Fruit fly (Drosophila melanogaster) whole organism, embryonic: ENCODE measurements around the gene CG6236.

Source experiments
- Awh ChIP-seq: fragments of 200-800 bp; sonication (Bioruptor generic); IDR thresholded peaks from 2 replicates; pipeline ENCODE4, ENCODE4 v1.3.6; 2022; ENCODE audit warnings: missing biosample characterization, missing genetic modification characterization
- BEAF-32 ChIP-seq: fragments of 200-800 bp; sonication (Bioruptor generic); optimal IDR thresholded peaks from 3 replicates; lab custom pipeline; 2017; ENCODE audit warnings: missing biosample characterization, missing genetic modification characterization, mild to moderate bottlenecking, moderate library complexity, missing genetic modification reagents
- CG10321 ChIP-seq: fragments of 200-800 bp; sonication (Bioruptor generic); IDR thresholded peaks from 2 replicates; pipeline ENCODE4 v1.3.6; 2022; ENCODE audit warnings: missing biosample characterization, missing genetic modification characterization
- CG12659 ChIP-seq: fragments of 200-800 bp; sonication (Bioruptor generic); optimal IDR thresholded peaks from 3 replicates; lab custom pipeline; 2017; ENCODE audit warnings: mild to moderate bottlenecking, missing biosample characterization, missing genetic modification reagents, missing genetic modification characterization
- CG13123 ChIP-seq: fragments of 200-800 bp; sonication (Bioruptor generic); optimal IDR thresholded peaks from 2 replicates; lab custom pipeline; 2016; ENCODE audit warnings: missing biosample characterization, missing genetic modification characterization
- CG13624 ChIP-seq: fragments of 200-800 bp; sonication (Bioruptor generic); optimal IDR thresholded peaks from 2 replicates; lab custom pipeline; 2016; ENCODE audit warnings: missing biosample characterization, missing genetic modification characterization
- CG14441 ChIP-seq: fragments of 200-800 bp; sonication (Bioruptor generic); IDR thresholded peaks from 2 replicates; pipeline ENCODE4 v1.3.6; 2022; ENCODE audit warnings: missing biosample characterization, missing genetic modification characterization
- CG14710 ChIP-seq: fragments of 200-800 bp; sonication (Bioruptor generic); optimal IDR thresholded peaks from 3 replicates; lab custom pipeline; 2019; ENCODE audit warnings: missing biosample characterization, mild to moderate bottlenecking, missing genetic modification characterization, moderate library complexity
- CG14860 ChIP-seq: fragments of 200-800 bp; sonication (Bioruptor generic); IDR thresholded peaks from 3 replicates; pipeline ENCODE4 v1.3.6; 2022; ENCODE audit warnings: missing biosample characterization, missing genetic modification characterization; ENCODE audit not compliant: partially characterized antibody
- CG15073 ChIP-seq: fragments of 200-800 bp; sonication (Bioruptor generic); optimal IDR thresholded peaks from 2 replicates; lab custom pipeline; 2016; ENCODE audit warnings: missing biosample characterization, missing genetic modification characterization
- CG15479 ChIP-seq: fragments of 200-800 bp; sonication (Bioruptor generic); optimal IDR thresholded peaks from 3 replicates; lab custom pipeline; 2019; ENCODE audit warnings: missing biosample characterization, mild to moderate bottlenecking, missing genetic modification characterization, moderate library complexity
- CG1603 ChIP-seq: fragments of 200-800 bp; sonication (Bioruptor generic); optimal IDR thresholded peaks from 2 replicates; lab custom pipeline; 2019; ENCODE audit warnings: missing biosample characterization, mild to moderate bottlenecking, missing genetic modification characterization, moderate library complexity
- CG16863 ChIP-seq: fragments of 200-800 bp; sonication (Bioruptor generic); optimal IDR thresholded peaks from 3 replicates; lab custom pipeline; 2016; ENCODE audit warnings: missing biosample characterization, missing genetic modification characterization
- CG18619 ChIP-seq: fragments of 200-800 bp; sonication (Bioruptor generic); optimal IDR thresholded peaks from 3 replicates; lab custom pipeline; 2017; ENCODE audit warnings: missing biosample characterization, mild to moderate bottlenecking, missing genetic modification characterization
- CG2120 ChIP-seq: fragments of 200-800 bp; sonication (Bioruptor generic); optimal IDR thresholded peaks from 3 replicates; lab custom pipeline; 2016; ENCODE audit warnings: missing biosample characterization, missing genetic modification characterization
- CG2129 ChIP-seq: fragments of 200-800 bp; sonication (Bioruptor generic); IDR thresholded peaks from 2 replicates; pipeline ENCODE4 v1.3.6; 2022; ENCODE audit warnings: missing biosample characterization, missing genetic modification characterization; ENCODE audit not compliant: partially characterized antibody
- CG3065 ChIP-seq: fragments of 200-800 bp; sonication (Bioruptor generic); optimal IDR thresholded peaks from 2 replicates; lab custom pipeline; 2016; ENCODE audit warnings: missing biosample characterization, missing genetic modification characterization
- CG34376 ChIP-seq: fragments of 200-800 bp; sonication (Bioruptor generic); optimal IDR thresholded peaks from 2 replicates; lab custom pipeline; 2018; ENCODE audit warnings: missing biosample characterization, mild to moderate bottlenecking, missing genetic modification characterization
- CG6254 ChIP-seq: fragments of 200-800 bp; sonication (Bioruptor generic); optimal IDR thresholded peaks from 3 replicates; lab custom pipeline; 2017; ENCODE audit warnings: mild to moderate bottlenecking, missing biosample characterization, missing genetic modification reagents, missing genetic modification characterization
- CG6689 ChIP-seq: fragments of 200-800 bp; sonication (Bioruptor generic); IDR thresholded peaks from 2 replicates; pipeline ENCODE4 v1.3.6; 2022; ENCODE audit warnings: missing biosample characterization, missing genetic modification characterization
- CG6854 ChIP-seq: fragments of 200-800 bp; sonication (Bioruptor generic); optimal IDR thresholded peaks from 3 replicates; lab custom pipeline; 2017; ENCODE audit warnings: missing biosample characterization, mild to moderate bottlenecking, missing genetic modification characterization
- CG7357 ChIP-seq: fragments of 200-800 bp; sonication (Bioruptor generic); IDR thresholded peaks from 3 replicates; pipeline ENCODE4 v1.3.6; 2022; ENCODE audit warnings: missing biosample characterization, missing genetic modification characterization
- CG7556 ChIP-seq: fragments of 200-800 bp; sonication (Bioruptor generic); optimal IDR thresholded peaks from 2 replicates; lab custom pipeline; 2017; ENCODE audit warnings: missing biosample characterization, mild to moderate bottlenecking, missing genetic modification characterization
- Doc3 ChIP-seq: fragments of 200-800 bp; sonication (Bioruptor generic); IDR thresholded peaks from 3 replicates; pipeline ENCODE4 v1.3.6; 2022; ENCODE audit warnings: missing biosample characterization, missing genetic modification characterization; ENCODE audit not compliant: partially characterized antibody
- Dp ChIP-seq: fragments of 200-800 bp; sonication (Bioruptor generic); optimal IDR thresholded peaks from 2 replicates; lab custom pipeline; 2018; ENCODE audit warnings: missing biosample characterization, mild to moderate bottlenecking, missing genetic modification characterization, moderate library complexity
- Dref ChIP-seq: fragments of 200-800 bp; sonication (Bioruptor generic); IDR thresholded peaks from 2 replicates; pipeline ENCODE4 v1.3.6; 2022; ENCODE audit warnings: missing biosample characterization, missing genetic modification characterization
- E2f2 ChIP-seq: fragments of 200-800 bp; sonication (Bioruptor generic); IDR thresholded peaks from 2 replicates; pipeline ENCODE4 v1.3.6; 2022; ENCODE audit warnings: missing biosample characterization, missing genetic modification characterization
- HmgZ ChIP-seq: fragments of 200-800 bp; sonication (Bioruptor generic); optimal IDR thresholded peaks from 2 replicates; lab custom pipeline; 2018; ENCODE audit warnings: missing biosample characterization, mild to moderate bottlenecking, missing genetic modification characterization
- MBD-R2 ChIP-seq: fragments of 200-800 bp; sonication (Bioruptor generic); IDR thresholded peaks from 2 replicates; pipeline ENCODE4 v1.3.6; 2022; ENCODE audit warnings: missing biosample characterization, missing genetic modification characterization
- MESR4 ChIP-seq: fragments of 200-800 bp; sonication (Bioruptor generic); optimal IDR thresholded peaks from 2 replicates; lab custom pipeline; 2018; ENCODE audit warnings: missing biosample characterization, mild to moderate bottlenecking, missing genetic modification characterization, moderate library complexity
- Neu2 ChIP-seq: fragments of 200-800 bp; sonication (Bioruptor generic); optimal IDR thresholded peaks from 3 replicates; lab custom pipeline; 2016; ENCODE audit warnings: missing biosample characterization, missing genetic modification characterization, borderline replicate concordance
- Nf-YC ChIP-seq: fragments of 200-800 bp; optimal IDR thresholded peaks from 3 replicates; lab custom pipeline; 2019; ENCODE audit warnings: missing biosample characterization, mild to moderate bottlenecking, missing genetic modification characterization, moderate library complexity
- Opbp ChIP-seq: fragments of 200-800 bp; sonication (Bioruptor generic); IDR thresholded peaks from 3 replicates; pipeline ENCODE4 v1.3.6; 2022; ENCODE audit warnings: missing biosample characterization, missing genetic modification characterization; ENCODE audit not compliant: partially characterized antibody
- Sox102F ChIP-seq: fragments of 200-800 bp; sonication (Bioruptor generic); optimal IDR thresholded peaks from 2 replicates; lab custom pipeline; 2018; ENCODE audit warnings: missing biosample characterization, mild to moderate bottlenecking, missing genetic modification characterization, moderate library complexity
- Sry-δ ChIP-seq: fragments of 200-800 bp; sonication (Bioruptor generic); optimal IDR thresholded peaks from 2 replicates; lab custom pipeline; 2016; ENCODE audit warnings: missing biosample characterization, missing genetic modification characterization
- Taf1 ChIP-seq: fragments of 200-800 bp; sonication (Bioruptor generic); IDR thresholded peaks from 2 replicates; pipeline ENCODE4 v1.3.6; 2022; ENCODE audit warnings: missing biosample characterization, missing genetic modification characterization
- amos ChIP-seq: fragments of 200-800 bp; sonication (Bioruptor generic); IDR thresholded peaks from 2 replicates; pipeline ENCODE4 v1.3.6; 2022; ENCODE audit warnings: missing biosample characterization, missing genetic modification characterization; ENCODE audit not compliant: partially characterized antibody
- bbx ChIP-seq: fragments of 200-800 bp; sonication (Bioruptor generic); IDR thresholded peaks from 2 replicates; pipeline ENCODE4 v1.3.6; 2022; ENCODE audit warnings: missing biosample characterization, missing genetic modification characterization; ENCODE audit not compliant: partially characterized antibody
- crc ChIP-seq: fragments of 200-800 bp; sonication (Bioruptor generic); optimal IDR thresholded peaks from 2 replicates; lab custom pipeline; 2016; ENCODE audit warnings: missing biosample characterization, missing genetic modification characterization
- croc ChIP-seq: fragments of 200-800 bp; sonication (Bioruptor generic); conservative IDR thresholded peaks from 3 replicates; pipeline ENCODE4 v1.3.6; 2022; ENCODE audit warnings: missing biosample characterization, missing genetic modification characterization
- crp ChIP-seq, 2 experiments: fragments of 200-800 bp; sonication (Bioruptor generic); optimal IDR thresholded peaks; 2 replicates in 1 of 2; 3 replicates in 1 of 2; lab custom pipeline; 2017; ENCODE audit warnings: missing biosample characterization in 2 of 2, missing genetic modification characterization in 2 of 2, mild to moderate bottlenecking in 1 of 2, moderate library complexity in 1 of 2
- hbn ChIP-seq: fragments of 200-800 bp; sonication (Bioruptor generic); IDR thresholded peaks from 2 replicates; pipeline ENCODE4 v1.3.6; 2022; ENCODE audit warnings: missing biosample characterization, missing genetic modification characterization; ENCODE audit not compliant: partially characterized antibody
- knrl ChIP-seq: fragments of 200-800 bp; sonication (Bioruptor generic); IDR thresholded peaks from 3 replicates; pipeline ENCODE4 v1.3.6; 2022; ENCODE audit warnings: missing biosample characterization, missing genetic modification characterization; ENCODE audit not compliant: partially characterized antibody
- luna ChIP-seq: fragments of 200-800 bp; sonication (Bioruptor generic); optimal IDR thresholded peaks from 2 replicates; lab custom pipeline; 2016; ENCODE audit warnings: missing biosample characterization, missing genetic modification characterization
- nmo ChIP-seq: fragments of 200-800 bp; sonication (Bioruptor generic); optimal IDR thresholded peaks from 2 replicates; lab custom pipeline; 2018; ENCODE audit warnings: missing biosample characterization, mild to moderate bottlenecking, missing genetic modification characterization, moderate library complexity
- nom ChIP-seq: fragments of 200-800 bp; sonication (Bioruptor generic); optimal IDR thresholded peaks from 2 replicates; lab custom pipeline; 2017; ENCODE audit warnings: missing biosample characterization, missing genetic modification characterization, mild to moderate bottlenecking, moderate library complexity, missing genetic modification reagents
- pzg ChIP-seq: fragments of 200-800 bp; sonication (Bioruptor generic); optimal IDR thresholded peaks from 3 replicates; lab custom pipeline; 2018; ENCODE audit warnings: missing biosample characterization, mild to moderate bottlenecking, missing genetic modification characterization, moderate library complexity
- stwl ChIP-seq: fragments of 200-800 bp; sonication (Bioruptor generic); optimal IDR thresholded peaks from 3 replicates; lab custom pipeline; 2018; ENCODE audit warnings: missing biosample characterization, mild to moderate bottlenecking, missing genetic modification characterization, moderate library complexity
- unc-4 ChIP-seq: fragments of 200-800 bp; sonication (Bioruptor generic); IDR thresholded peaks from 2 replicates; pipeline ENCODE4 v1.3.6; 2022; ENCODE audit warnings: missing biosample characterization, missing genetic modification characterization; ENCODE audit not compliant: partially characterized antibody

CG6236 gene

DNA sequence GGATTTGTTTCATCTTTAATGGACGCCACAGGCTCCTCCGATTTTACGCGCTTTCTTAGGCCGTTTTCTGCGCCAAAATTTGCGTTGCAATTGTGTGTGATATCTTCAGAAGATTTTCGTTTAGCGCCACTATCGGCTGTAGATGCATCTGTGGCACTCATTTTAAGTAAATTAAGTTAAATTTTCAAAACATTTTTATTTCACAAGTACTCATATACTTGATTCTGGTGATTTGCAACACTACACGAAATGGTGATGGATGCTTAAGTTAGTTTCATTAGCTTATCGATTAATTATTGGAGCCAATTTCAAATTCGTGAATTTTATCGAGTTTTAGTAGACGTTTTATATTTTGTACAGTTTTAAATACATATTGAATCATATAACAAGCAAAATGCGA is 35.5 kb upstream of the CG6236 start, which contains the start of gene CG6171 (continued):
- TF ChIP-seq pzg (GFP tag; lab: Kevin White, UChicago) (peak; percentile 55), MBD-R2 (GFP tag; lab: Robert Waterston, UW) (peak; percentile 70), nom (GFP tag; lab: Kevin White, UChicago) (no peak), CG6689 (GFP tag; lab: Robert Waterston, UW) (no peak), luna (GFP tag; lab: Kevin White, UChicago) (no peak), CG14710 (peak; percentile 12), bbx (GFP tag; lab: Robert Waterston, UW) (0 out of 2 replicates have a peak, but pooled peaks have one; percentile 55), CG15073 (no peak), CG2120 (GFP tag; lab: Kevin White, UChicago) (peak; percentile 44), BEAF-32 (peak; percentile 63), amos (GFP tag; lab: Robert Waterston, UW) (peak; percentile 54; the same call in 1 of the 2 replicates), Sox102F (GFP tag; lab: Kevin White, UChicago) (no peak), CG34376 (peak; percentile 8), MESR4 (peak; percentile 64), Opbp (GFP tag; lab: Robert Waterston, UW) (peak; percentile 43; the same call in 1 of the 3 replicates), knrl (GFP tag; lab: Robert Waterston, UW) (peak; percentile 50), Doc3 (GFP tag; lab: Robert Waterston, UW) (0 out of 3 replicates have a peak, but pooled peaks have one; percentile 17), CG12659 (GFP tag; lab: Kevin White, UChicago) (peak; percentile 4), hbn (GFP tag; lab: Robert Waterston, UW) (peak; percentile 44; the same call in 1 of the 2 replicates), CG1603 (tag; lab: Kevin White, UChicago) (peak; percentile 47), CG3065 (no peak), CG10321 (GFP tag; lab: Robert Waterston, UW) (no peak), CG18619 (no peak), croc (GFP tag; lab: Robert Waterston, UW) (no peak), CG14860 (GFP tag; lab: Robert Waterston, UW) (peak; percentile 48; the same call in 1 of the 3 replicates), HmgZ (tag; lab: Kevin White, UChicago) (peak; percentile 17), nmo (no peak), CG14441 (GFP tag; lab: Robert Waterston, UW) (no peak), Taf1 (GFP tag; lab: Robert Waterston, UW) (no peak), Neu2 (GFP tag; lab: Kevin White, UChicago) (peak; percentile 18), Dref (GFP tag; lab: Robert Waterston, UW) (peak; percentile 76), E2f2 (GFP tag; lab: Robert Waterston, UW) (peak; percentile 91), crc (GFP tag; lab: Kevin White, UChicago) (no peak), CG2129 (GFP tag; lab: Robert Waterston, UW) (peak; percentile 34; the same call in 1 of the 2 replicates), Dp (GFP tag; lab: Kevin White, UChicago) (peak; percentile 82), CG6854 (GFP tag; lab: Kevin White, UChicago) (no peak), CG16863 (GFP tag; lab: Kevin White, UChicago) (peak; percentile 75), Sry-δ (GFP tag; lab: Kevin White, UChicago) (peak; percentile 84), CG13123 (GFP tag; lab: Kevin White, UChicago) (no peak), CG7357 (GFP tag; lab: Robert Waterston, UW) (no peak), CG7556 (GFP tag; lab: Kevin White, UChicago) (no peak), unc-4 (peak; percentile 59), CG6254 (GFP tag; lab: Kevin White, UChicago) (no peak), stwl (tag; lab: Kevin White, UChicago) (peak; percentile 61), crp (GFP tag; optimal IDR thresholded peaks at IDR 0.05; lab: Kevin White, UChicago) (peak in 1 of 2 experiments; percentile 15), CG15479 (no peak), Nf-YC (tag; lab: Kevin White, UChicago) (no peak), Awh (no peak), CG13624 (GFP tag; lab: Kevin White, UChicago) (peak; percentile 16)
